Fruit fly (Drosophila melanogaster): Measurements from ENCODE around the gene Trx2.

The Trx2 gene

dm6 chr2L:9576269-9576933, 36.6 kb upstream of the Trx2 start, which contains the start of gene Mtpalpha (continued):
- TF ChIP-seq E2f2 (GFP tag; IDR thresholded peaks at IDR 0.05) (peak; percentile 25; the same call in 1 of the 2 replicates), CG12104 (GFP tag; optimal IDR thresholded peaks at IDR 0.05) (no peak), Blimp-1 (GFP tag; optimal IDR thresholded peaks at IDR 0.05) (peak; percentile 64), hth (optimal IDR thresholded peaks at IDR 0.05) (no peak), CG31224 (GFP tag; IDR thresholded peaks at IDR 0.05) (no peak), Lim3 (GFP tag; IDR thresholded peaks at IDR 0.05) (no peak), Fer2 (tag; optimal IDR thresholded peaks at IDR 0.05) (no peak), dmrt11E (tag; optimal IDR thresholded peaks at IDR 0.05) (peak; percentile 32), CG3281 (GFP tag; optimal IDR thresholded peaks at IDR 0.05) (no peak), emc (GFP tag; optimal IDR thresholded peaks at IDR 0.05) (no peak), Xrp1 (GFP tag; IDR thresholded peaks at IDR 0.05) (no peak), CG15479 (GFP tag; optimal IDR thresholded peaks at IDR 0.05) (no peak), CG1792 (GFP tag; optimal IDR thresholded peaks at IDR 0.05) (no peak), cato (GFP tag; optimal IDR thresholded peaks at IDR 0.05; ENCODE audit: borderline replicate concordance) (no peak), CoRest (tag; optimal IDR thresholded peaks at IDR 0.05) (peak; percentile 38), CrebB (tag; optimal IDR thresholded peaks at IDR 0.05) (peak; percentile 0), CG14014 (GFP tag; IDR thresholded peaks at IDR 0.05) (no peak), sim (GFP tag; IDR thresholded peaks at IDR 0.05) (peak; percentile 12; the same call in 1 of the 2 replicates), gsb (GFP tag; IDR thresholded peaks at IDR 0.05) (no peak), Dip2 (GFP tag; IDR thresholded peaks at IDR 0.05) (peak; percentile 98), sr (GFP tag; IDR thresholded peaks at IDR 0.05) (no peak), CG2116 (GFP tag; optimal IDR thresholded peaks at IDR 0.05) (peak; percentile 22), Rx (GFP tag; IDR thresholded peaks at IDR 0.05) (no peak), Hand (GFP tag; optimal IDR thresholded peaks at IDR 0.05) (no peak), Med (GFP tag) (peak; percentile 89), CG7839 (tag; optimal IDR thresholded peaks at IDR 0.05) (peak; percentile 49), salm (tag; optimal IDR thresholded peaks at IDR 0.05) (peak; percentile 6), Deaf1 (tag; optimal IDR thresholded peaks at IDR 0.05) (no peak), Tbp (GFP tag; optimal IDR thresholded peaks at IDR 0.05) (no peak), Bdp1 (GFP tag; optimal IDR thresholded peaks at IDR 0.05) (no peak), Usf (GFP tag; optimal IDR thresholded peaks at IDR 0.05) (no peak), CG10209 (GFP tag; optimal IDR thresholded peaks at IDR 0.05) (peak; percentile 32), ac (GFP tag; optimal IDR thresholded peaks at IDR 0.05) (no peak), CG8944 (GFP tag; optimal IDR thresholded peaks at IDR 0.05) (peak; percentile 4), jigr1 (GFP tag; IDR thresholded peaks at IDR 0.05) (no peak), CG5180 (GFP tag; optimal IDR thresholded peaks at IDR 0.05) (no peak), gcm (GFP tag; optimal IDR thresholded peaks at IDR 0.05) (no peak), toy (GFP tag; IDR thresholded peaks at IDR 0.05) (no peak), NfI (GFP tag; optimal IDR thresholded peaks at IDR 0.05) (peak; percentile 25), CG6854 (GFP tag; optimal IDR thresholded peaks at IDR 0.05) (peak; percentile 35), CG10267 (tag; optimal IDR thresholded peaks at IDR 0.05) (peak; percentile 67), az2 (GFP tag; optimal IDR thresholded peaks at IDR 0.05) (peak; percentile 50), Lhr (GFP tag; optimal IDR thresholded peaks at IDR 0.05) (peak; percentile 88), bab2 (GFP tag; optimal IDR thresholded peaks at IDR 0.05) (peak; percentile 41), prd (optimal IDR thresholded peaks at IDR 0.05) (no peak), prd (GFP tag; IDR thresholded peaks at IDR 0.05) (peak; percentile 16; the same call in 1 of the 3 replicates), CG10462 (GFP tag; optimal IDR thresholded peaks at IDR 0.05) (peak; percentile 34), D (optimal IDR thresholded peaks at IDR 0.05) (no peak), D (GFP tag; optimal IDR thresholded peaks at IDR 0.05) (no peak), crol (GFP tag; IDR thresholded peaks at IDR 0.05) (no peak), Hr3 (GFP tag; optimal IDR thresholded peaks at IDR 0.05) (peak; percentile 43)
